Fruit fly (Drosophila melanogaster) whole organism, embryonic: ENCODE data around the gene PIG-Q.
A peak's percentile ranks its signal among the peaks of the same experiment; 100 is the strongest.

Experiments
- Awh ChIP-seq: fragments of 200-800 bp; sonication (Bioruptor generic); IDR thresholded peaks from 2 replicates; pipeline ENCODE4, ENCODE4 v1.3.6; 2022; ENCODE audit warnings: missing biosample characterization, missing genetic modification characterization
- CG1024 ChIP-seq: fragments of 200-800 bp; sonication (Bioruptor generic); IDR thresholded peaks from 2 replicates; pipeline ENCODE4 v1.3.6; 2022; ENCODE audit warnings: missing biosample characterization, missing genetic modification characterization
- CG11560 ChIP-seq: fragments of 200-800 bp; sonication (Bioruptor generic); IDR thresholded peaks from 3 replicates; pipeline ENCODE4 v1.3.6; 2022; ENCODE audit warnings: missing biosample characterization, missing genetic modification characterization
- CG12391 ChIP-seq: fragments of 200-800 bp; sonication (Bioruptor generic); optimal IDR thresholded peaks from 3 replicates; lab custom pipeline; 2018; ENCODE audit warnings: missing biosample characterization, mild to moderate bottlenecking, missing genetic modification characterization, moderate library complexity
- CG14667 ChIP-seq: fragments of 200-800 bp; sonication (Bioruptor generic); IDR thresholded peaks from 2 replicates; pipeline ENCODE4 v1.3.6; 2022; ENCODE audit warnings: missing biosample characterization, missing genetic modification characterization
- CG14860 ChIP-seq: fragments of 200-800 bp; sonication (Bioruptor generic); IDR thresholded peaks from 3 replicates; pipeline ENCODE4 v1.3.6; 2022; ENCODE audit warnings: missing biosample characterization, missing genetic modification characterization; ENCODE audit not compliant: partially characterized antibody
- CG17328 ChIP-seq: fragments of 200-800 bp; sonication (Bioruptor generic); IDR thresholded peaks from 2 replicates; pipeline ENCODE4 v1.3.6; 2022; ENCODE audit warnings: missing biosample characterization, missing genetic modification characterization
- CG17359 ChIP-seq: fragments of 200-800 bp; sonication (Bioruptor generic); optimal IDR thresholded peaks from 3 replicates; lab custom pipeline; 2018; ENCODE audit warnings: missing biosample characterization, mild to moderate bottlenecking, missing genetic modification characterization, moderate library complexity
- CG1792 ChIP-seq: fragments of 200-800 bp; sonication (Bioruptor generic); optimal IDR thresholded peaks from 2 replicates; lab custom pipeline; 2016; ENCODE audit warnings: missing biosample characterization, missing genetic modification characterization
- CG18476 ChIP-seq: fragments of 200-800 bp; sonication (Bioruptor generic); optimal IDR thresholded peaks from 2 replicates; lab custom pipeline; 2016; ENCODE audit warnings: missing biosample characterization, mild to moderate bottlenecking, missing genetic modification characterization
- CG18764 ChIP-seq: fragments of 200-800 bp; sonication (Bioruptor generic); optimal IDR thresholded peaks from 3 replicates; lab custom pipeline; 2016; ENCODE audit warnings: missing biosample characterization, missing genetic modification characterization
- CG2116 ChIP-seq: fragments of 200-800 bp; sonication (Bioruptor generic); optimal IDR thresholded peaks from 3 replicates; lab custom pipeline; 2018; ENCODE audit warnings: missing biosample characterization, mild to moderate bottlenecking, missing genetic modification characterization
- CG3281 ChIP-seq: fragments of 200-800 bp; sonication (Bioruptor generic); optimal IDR thresholded peaks from 3 replicates; lab custom pipeline; 2017; ENCODE audit warnings: missing biosample characterization, mild to moderate bottlenecking, missing genetic modification characterization
- CG34376 ChIP-seq: fragments of 200-800 bp; sonication (Bioruptor generic); optimal IDR thresholded peaks from 2 replicates; lab custom pipeline; 2018; ENCODE audit warnings: missing biosample characterization, mild to moderate bottlenecking, missing genetic modification characterization
- CG4404 ChIP-seq: fragments of 200-800 bp; sonication (Bioruptor generic); IDR thresholded peaks from 2 replicates; pipeline ENCODE4 v1.3.6; 2022; ENCODE audit warnings: missing biosample characterization, missing genetic modification characterization
- CG4617 ChIP-seq: fragments of 200-800 bp; sonication (Bioruptor generic); optimal IDR thresholded peaks from 3 replicates; lab custom pipeline; 2016; ENCODE audit warnings: missing biosample characterization, missing genetic modification characterization, borderline replicate concordance
- CG6654 ChIP-seq: fragments of 200-800 bp; sonication (Bioruptor generic); optimal IDR thresholded peaks from 2 replicates; lab custom pipeline; 2017; ENCODE audit warnings: missing biosample characterization, mild to moderate bottlenecking, missing genetic modification characterization
- CG6791 ChIP-seq: fragments of 200-800 bp; sonication (Bioruptor generic); IDR thresholded peaks from 3 replicates; pipeline ENCODE4 v1.3.6; 2022; ENCODE audit warnings: missing biosample characterization, missing genetic modification characterization; ENCODE audit not compliant: partially characterized antibody
- CG6813 ChIP-seq: fragments of 200-800 bp; sonication (Bioruptor generic); optimal IDR thresholded peaks from 2 replicates; lab custom pipeline; 2017; ENCODE audit warnings: missing biosample characterization, missing genetic modification characterization, mild to moderate bottlenecking, moderate library complexity, missing genetic modification reagents
- CG7987 ChIP-seq: fragments of 200-800 bp; sonication (Bioruptor generic); optimal IDR thresholded peaks from 2 replicates; lab custom pipeline; 2018; ENCODE audit warnings: missing biosample characterization, mild to moderate bottlenecking, missing genetic modification characterization, moderate library complexity
- Camta ChIP-seq: fragments of 200-800 bp; sonication (Bioruptor generic); optimal IDR thresholded peaks from 2 replicates; lab custom pipeline; 2016; ENCODE audit warnings: missing biosample characterization, missing genetic modification characterization
- CrebB ChIP-seq: fragments of 200-800 bp; sonication (Bioruptor generic); optimal IDR thresholded peaks from 3 replicates; lab custom pipeline; 2018; ENCODE audit warnings: missing biosample characterization, mild to moderate bottlenecking, missing genetic modification characterization
- D19A ChIP-seq: fragments of 200-800 bp; optimal IDR thresholded peaks from 3 replicates; lab custom pipeline; 2019; ENCODE audit warnings: missing biosample characterization, mild to moderate bottlenecking, missing genetic modification characterization, moderate library complexity
- Doc3 ChIP-seq: fragments of 200-800 bp; sonication (Bioruptor generic); IDR thresholded peaks from 3 replicates; pipeline ENCODE4 v1.3.6; 2022; ENCODE audit warnings: missing biosample characterization, missing genetic modification characterization; ENCODE audit not compliant: partially characterized antibody
- ERR ChIP-seq: fragments of 200-800 bp; sonication (Bioruptor generic); optimal IDR thresholded peaks from 2 replicates; lab custom pipeline; 2016; ENCODE audit warnings: missing biosample characterization, missing genetic modification characterization
- Eip74EF ChIP-seq, 2 experiments: fragments of 200-800 bp in 1 of 2; fragments of >200 bp in 1 of 2; sonication (Bioruptor generic) in 1 of 2; optimal IDR thresholded peaks; 2 replicates each; lab custom pipeline; 2017 to 2019; ENCODE audit warnings: missing biosample characterization in 2 of 2, missing genetic modification characterization in 2 of 2, mild to moderate bottlenecking in 1 of 2, moderate library complexity in 1 of 2
- Hmr ChIP-seq: fragments of 200-800 bp; sonication (Bioruptor generic); optimal IDR thresholded peaks from 3 replicates; lab custom pipeline; 2017; ENCODE audit warnings: mild to moderate bottlenecking, missing biosample characterization, missing genetic modification reagents, missing genetic modification characterization
- Lpt ChIP-seq: fragments of >200 bp; optimal IDR thresholded peaks from 2 replicates; lab custom pipeline; 2018; ENCODE audit warnings: missing biosample characterization, missing genetic modification characterization
- MESR4 ChIP-seq: fragments of 200-800 bp; sonication (Bioruptor generic); optimal IDR thresholded peaks from 2 replicates; lab custom pipeline; 2018; ENCODE audit warnings: missing biosample characterization, mild to moderate bottlenecking, missing genetic modification characterization, moderate library complexity
- MTF-1 ChIP-seq: fragments of 200-800 bp; sonication (Bioruptor generic); optimal IDR thresholded peaks from 2 replicates; lab custom pipeline; 2018; ENCODE audit warnings: missing biosample characterization, mild to moderate bottlenecking, missing genetic modification characterization, borderline replicate concordance
- Med ChIP-seq: fragments of 200-800 bp; sonication (Bioruptor generic); peaks from one replicate; lab custom pipeline; 2016; ENCODE audit warnings: missing biosample characterization, missing genetic modification characterization, mild to moderate bottlenecking, inconsistent platforms, moderate library complexity
- Nf-YB ChIP-seq: fragments of 200-800 bp; sonication (Bioruptor generic); optimal IDR thresholded peaks from 3 replicates; lab custom pipeline; 2019; ENCODE audit warnings: missing biosample characterization, mild to moderate bottlenecking, missing genetic modification characterization, moderate library complexity
- Optix ChIP-seq: fragments of 200-800 bp; sonication (Bioruptor generic); IDR thresholded peaks from 3 replicates; pipeline ENCODE4 v1.3.6; 2022; ENCODE audit warnings: missing biosample characterization, missing genetic modification characterization
- Ravus ChIP-seq: fragments of 200-800 bp; sonication (Bioruptor generic); IDR thresholded peaks from 2 replicates; pipeline ENCODE4 v1.3.6; 2022; ENCODE audit warnings: missing biosample characterization, missing genetic modification characterization
- Side ChIP-seq: fragments of 200-800 bp; sonication (Bioruptor generic); optimal IDR thresholded peaks from 2 replicates; lab custom pipeline; 2016; ENCODE audit warnings: missing biosample characterization, missing genetic modification characterization
- YL-1 ChIP-seq: fragments of 200-800 bp; sonication (Bioruptor generic); optimal IDR thresholded peaks from 3 replicates; lab custom pipeline; 2017; ENCODE audit warnings: missing biosample characterization, mild to moderate bottlenecking, missing genetic modification characterization
- amos ChIP-seq: fragments of 200-800 bp; sonication (Bioruptor generic); IDR thresholded peaks from 2 replicates; pipeline ENCODE4 v1.3.6; 2022; ENCODE audit warnings: missing biosample characterization, missing genetic modification characterization; ENCODE audit not compliant: partially characterized antibody
- br ChIP-seq: fragments of >200 bp; optimal IDR thresholded peaks from 2 replicates; lab custom pipeline; 2017
- dati ChIP-seq: fragments of 200-800 bp; sonication (Bioruptor generic); IDR thresholded peaks from 2 replicates; pipeline ENCODE4 v1.3.6; 2022; ENCODE audit warnings: missing biosample characterization, missing genetic modification characterization
- eve ChIP-seq, 2 experiments: fragments of >200 bp; optimal IDR thresholded peaks; 2 replicates each; lab custom pipeline; 2017; ENCODE audit warnings: missing biosample characterization in 2 of 2, missing genetic modification characterization in 2 of 2
- exex ChIP-seq: fragments of 200-800 bp; sonication (Bioruptor generic); optimal IDR thresholded peaks from 4 replicates; lab custom pipeline; 2018; ENCODE audit warnings: missing biosample characterization, mild to moderate bottlenecking, missing genetic modification characterization, moderate library complexity
- fd96Cb ChIP-seq: fragments of 200-800 bp; sonication (Bioruptor generic); optimal IDR thresholded peaks from 2 replicates; lab custom pipeline; 2018; ENCODE audit warnings: missing biosample characterization, mild to moderate bottlenecking, missing genetic modification characterization, moderate library complexity
- jing ChIP-seq: fragments of 200-800 bp; sonication (Bioruptor generic); optimal IDR thresholded peaks from 2 replicates; lab custom pipeline; 2018; ENCODE audit warnings: missing biosample characterization, mild to moderate bottlenecking, missing genetic modification characterization
- jumu ChIP-seq: fragments of 200-800 bp; sonication (Bioruptor generic); optimal IDR thresholded peaks from 3 replicates; lab custom pipeline; 2016; ENCODE audit warnings: missing biosample characterization, missing genetic modification characterization
- lov ChIP-seq, 2 experiments: fragments of 200-800 bp in 1 of 2; fragments of >200 bp in 1 of 2; sonication (Bioruptor generic) in 1 of 2; IDR thresholded peaks in 1 of 2; optimal IDR thresholded peaks in 1 of 2; 2 replicates in 1 of 2; 3 replicates in 1 of 2; pipeline versions ENCODE4 v1.3.6 to Lab custom; 2017 to 2022; ENCODE audit warnings: missing biosample characterization in 1 of 2, missing genetic modification characterization in 1 of 2
- nerfin-2 ChIP-seq: fragments of 200-800 bp; sonication (Bioruptor generic); IDR thresholded peaks from 2 replicates; pipeline ENCODE4 v1.3.6; 2022; ENCODE audit warnings: missing biosample characterization, missing genetic modification characterization; ENCODE audit not compliant: partially characterized antibody
- phol ChIP-seq: fragments of 200-800 bp; sonication (Bioruptor generic); optimal IDR thresholded peaks from 3 replicates; lab custom pipeline; 2018; ENCODE audit warnings: missing biosample characterization, mild to moderate bottlenecking, missing genetic modification characterization, moderate library complexity
- sug ChIP-seq: fragments of 200-800 bp; optimal IDR thresholded peaks from 2 replicates; lab custom pipeline; 2019; ENCODE audit warnings: missing biosample characterization, mild to moderate bottlenecking, missing genetic modification characterization, moderate library complexity
- wor ChIP-seq: fragments of 200-800 bp; sonication (Bioruptor generic); IDR thresholded peaks from 2 replicates; pipeline ENCODE4 v1.3.6; 2022; ENCODE audit warnings: missing biosample characterization, missing genetic modification characterization
- zfh1 ChIP-seq: fragments of 200-800 bp; sonication (Bioruptor generic); IDR thresholded peaks from 3 replicates; pipeline ENCODE4 v1.3.6; 2022; ENCODE audit warnings: missing biosample characterization, missing genetic modification characterization

The PIG-Q gene

dm6 chrX:16385942-16386392 is 27.0 kb downstream of the PIG-Q start (continued):
- TF ChIP-seq MTF-1 (GFP tag; lab: Kevin White, UChicago) (no peak), MESR4 (GFP tag; lab: Kevin White, UChicago) (no peak), zfh1 (no peak), CG12391 (tag; lab: Kevin White, UChicago) (peak; percentile 55), Awh (GFP tag; lab: Robert Waterston, UW) (no peak), CG18764 (GFP tag; lab: Kevin White, UChicago) (no peak), CG18476 (no peak), jing (no peak), CG6654 (no peak), dati (GFP tag; lab: Robert Waterston, UW) (no peak), ERR (no peak), CG3281 (peak; percentile 63), CG1792 (GFP tag; lab: Kevin White, UChicago) (no peak), CG14860 (GFP tag; lab: Robert Waterston, UW) (no peak), nerfin-2 (GFP tag; lab: Robert Waterston, UW) (no peak), Nf-YB (GFP tag; lab: Kevin White, UChicago) (no peak), eve (GFP tag; optimal IDR thresholded peaks at IDR 0.05; lab: Kevin White, UChicago) (no peak), br (lab: Kevin White, UChicago) (no peak), lov (optimal IDR thresholded peaks at IDR 0.05; lab: Kevin White, UChicago) (no peak), lov (GFP tag; IDR thresholded peaks at IDR 0.05; lab: Robert Waterston, UW) (no peak), fd96Cb (peak; percentile 2), CG34376 (GFP tag; lab: Kevin White, UChicago) (no peak), CG6791 (GFP tag; lab: Robert Waterston, UW) (no peak), CG11560 (tag; lab: Robert Waterston, UW) (no peak), CG6813 (GFP tag; lab: Kevin White, UChicago) (peak; percentile 14), CG14667 (GFP tag; lab: Robert Waterston, UW) (no peak), CrebB (tag; lab: Kevin White, UChicago) (no peak), Ravus (GFP tag; lab: Robert Waterston, UW) (no peak), YL-1 (GFP tag; lab: Kevin White, UChicago) (no peak), Med (GFP tag; lab: Kevin White, UChicago) (peak; percentile 86), Lpt (GFP tag; lab: Kevin White, UChicago) (no peak), Hmr (GFP tag; lab: Kevin White, UChicago) (peak; percentile 50), Eip74EF (GFP tag; optimal IDR thresholded peaks at IDR 0.05; lab: Kevin White, UChicago) (peak in 1 of 2 experiments; percentile 37), sug (tag; lab: Kevin White, UChicago) (peak; percentile 25), Doc3 (no peak), phol (peak; percentile 36), CG7987 (GFP tag; lab: Kevin White, UChicago) (no peak), Optix (GFP tag; lab: Robert Waterston, UW) (no peak), CG17359 (no peak), CG2116 (GFP tag; lab: Kevin White, UChicago) (no peak), Side (GFP tag; lab: Kevin White, UChicago) (no peak), CG4404 (GFP tag; lab: Robert Waterston, UW) (no peak), CG17328 (GFP tag; lab: Robert Waterston, UW) (no peak), exex (tag; lab: Kevin White, UChicago) (peak; percentile 54), CG1024 (GFP tag; lab: Robert Waterston, UW) (no peak), jumu (GFP tag; lab: Kevin White, UChicago) (no peak), Camta (GFP tag; lab: Kevin White, UChicago) (no peak), wor (GFP tag; lab: Robert Waterston, UW) (no peak), CG4617 (GFP tag; lab: Kevin White, UChicago) (no peak), D19A (tag; lab: Kevin White, UChicago) (no peak), amos (no peak)
